Worm (Caenorhabditis elegans): Measurements from ENCODE around the gene F38B6.7.
A peak's percentile ranks its signal among the peaks of the same experiment; 100 is the strongest.

Gene F38B6.7

DNA sequence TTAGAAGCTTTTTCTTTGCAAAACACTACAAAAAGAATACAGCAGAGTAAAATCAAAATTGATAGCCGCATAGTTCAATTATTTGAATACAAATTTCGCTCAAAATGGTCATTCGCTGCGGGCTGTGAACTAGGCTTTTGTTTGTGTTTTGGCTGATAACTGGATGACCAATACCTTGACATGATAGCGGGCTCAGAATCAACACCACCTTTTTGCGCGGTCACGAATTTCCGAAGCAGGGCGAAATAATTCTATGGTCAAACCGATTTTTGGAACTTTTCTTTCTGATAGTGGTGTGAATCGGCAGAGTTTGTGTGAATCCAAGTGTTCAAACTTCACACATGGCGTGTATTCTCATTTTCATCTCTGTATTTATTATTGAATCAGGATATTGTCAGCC lies at the start of gene F38B6.7, which contains the start of gene F38B6.2:
F38B6.7 (minus strand) TSS at position 101 of the 400 bp plus-strand sequence.
F38B6.2 (plus strand) TSS at position 267 of the 400 bp plus-strand sequence.
- TF ChIP-seq mbf-1 (tag; optimal IDR thresholded peaks at IDR 0.05), result no peak
- no peak for TF ChIP-seq unc-62 (GFP tag; optimal IDR thresholded peaks at IDR 0.05)
- no peak for TF ChIP-seq mdl-1 (tag; optimal IDR thresholded peaks at IDR 0.05)
- TF ChIP-seq aly-2 (tag; optimal IDR thresholded peaks at IDR 0.05), result no peak
- TF ChIP-seq zag-1 (tag; optimal IDR thresholded peaks at IDR 0.05), result no peak
- TF ChIP-seq lsy-2 (tag; optimal IDR thresholded peaks at IDR 0.05), result no peak
- no peak for TF ChIP-seq nhr-11 (tag; optimal IDR thresholded peaks at IDR 0.05)
- TF ChIP-seq ztf-4 (tag; optimal IDR thresholded peaks at IDR 0.05), result no peak
- no peak for TF ChIP-seq ztf-11 (tag; optimal IDR thresholded peaks at IDR 0.05)
- no peak for TF ChIP-seq ama-1 (optimal IDR thresholded peaks at IDR 0.05)
- TF ChIP-seq mab-5 (tag; optimal IDR thresholded peaks at IDR 0.05), result no peak

- no peak for TF ChIP-seq ztf-11 (tag; optimal IDR thresholded peaks at IDR 0.05)
- TF ChIP-seq sma-3 (GFP tag; optimal IDR thresholded peaks at IDR 0.05), result peak; percentile 87
- no peak for TF ChIP-seq nhr-6 (tag; optimal IDR thresholded peaks at IDR 0.05)
- peak; percentile 0 for TF ChIP-seq blmp-1 (tag; optimal IDR thresholded peaks at IDR 0.05; ENCODE audit: insufficient read depth)
- peak; percentile 8 for TF ChIP-seq gmeb-1 (tag; optimal IDR thresholded peaks at IDR 0.05)
- no peak for TF ChIP-seq nhr-10 (tag; optimal IDR thresholded peaks at IDR 0.05)
- TF ChIP-seq F13H6.1 (tag; optimal IDR thresholded peaks at IDR 0.05), result peak; percentile 55
- TF ChIP-seq unc-39 (tag; optimal IDR thresholded peaks at IDR 0.05), result no peak
- no peak for TF ChIP-seq nhr-11 (tag; optimal IDR thresholded peaks at IDR 0.05)
- no peak for TF ChIP-seq mab-5 (tag; optimal IDR thresholded peaks at IDR 0.05)
- no peak for TF ChIP-seq nhr-77 (tag; optimal IDR thresholded peaks at IDR 0.05)
- no peak for TF ChIP-seq mbf-1 (tag; optimal IDR thresholded peaks at IDR 0.05)
- peak; percentile 71 for TF ChIP-seq sma-9 (GFP tag; optimal IDR thresholded peaks at IDR 0.05)
- TF ChIP-seq sma-9 (tag; optimal IDR thresholded peaks at IDR 0.05), result no peak
- no peak for TF ChIP-seq Y55F3AM.14 (GFP tag; optimal IDR thresholded peaks at IDR 0.05)
- no peak for TF ChIP-seq egl-27 (tag; optimal IDR thresholded peaks at IDR 0.05)
- TF ChIP-seq ztf-1 (GFP tag; conservative IDR thresholded peaks at IDR 0.05), result no peak
- TF ChIP-seq R02D3.7 (tag; optimal IDR thresholded peaks at IDR 0.05), result no peak
- TF ChIP-seq lin-13 (GFP tag; optimal IDR thresholded peaks at IDR 0.05), result no peak
- TF ChIP-seq alr-1 (tag; optimal IDR thresholded peaks at IDR 0.05), result no peak
- no peak for TF ChIP-seq sem-4 (tag; optimal IDR thresholded peaks at IDR 0.05)
- TF ChIP-seq elt-1 (tag; optimal IDR thresholded peaks at IDR 0.05), result no peak
- TF ChIP-seq ZK546.5 (tag; optimal IDR thresholded peaks at IDR 0.05), result no peak
- no peak for TF ChIP-seq ceh-16 (tag; optimal IDR thresholded peaks at IDR 0.05)
- no peak for TF ChIP-seq ama-1 (optimal IDR thresholded peaks at IDR 0.05)
- TF ChIP-seq peb-1 (tag; optimal IDR thresholded peaks at IDR 0.05), result no peak
- no peak for TF ChIP-seq aly-2 (tag; optimal IDR thresholded peaks at IDR 0.05)
- TF ChIP-seq nhr-12 (tag; optimal IDR thresholded peaks at IDR 0.05), result no peak
- no peak for TF ChIP-seq ceh-82 (tag; optimal IDR thresholded peaks at IDR 0.05)
- TF ChIP-seq zag-1 (tag; optimal IDR thresholded peaks at IDR 0.05), result no peak
- peak; percentile 23 for TF ChIP-seq nhr-21 (tag; optimal IDR thresholded peaks at IDR 0.05)
- TF ChIP-seq elt-3 (tag; optimal IDR thresholded peaks at IDR 0.05), result no peak
- peak; percentile 79 for TF ChIP-seq fos-1 (tag; optimal IDR thresholded peaks at IDR 0.05)
- no peak for TF ChIP-seq unc-55 (GFP tag; optimal IDR thresholded peaks at IDR 0.05)
- no peak for TF ChIP-seq lin-11 (tag; optimal IDR thresholded peaks at IDR 0.05)
- TF ChIP-seq lin-39 (tag; optimal IDR thresholded peaks at IDR 0.05), result no peak
- TF ChIP-seq nhr-237 (tag; optimal IDR thresholded peaks at IDR 0.05), result no peak
- no peak for TF ChIP-seq nhr-23 (tag; optimal IDR thresholded peaks at IDR 0.05)
- TF ChIP-seq unc-62 (GFP tag; optimal IDR thresholded peaks at IDR 0.05), result no peak
- peak in 1 of 2 experiments; percentile 20 for TF ChIP-seq lsy-2 (tag; optimal IDR thresholded peaks at IDR 0.05)
- TF ChIP-seq nhr-25 (tag; optimal IDR thresholded peaks at IDR 0.05), result no peak
- TF ChIP-seq nhr-129 (tag; optimal IDR thresholded peaks at IDR 0.05), result peak; percentile 78
- TF ChIP-seq C34F6.9 (tag; optimal IDR thresholded peaks at IDR 0.05), result no peak
- no peak for TF ChIP-seq snpc-4 (tag; optimal IDR thresholded peaks at IDR 0.05)
- no peak for TF ChIP-seq skn-1 (tag; optimal IDR thresholded peaks at IDR 0.05)
- peak; percentile 50 for TF ChIP-seq crh-2 (tag; optimal IDR thresholded peaks at IDR 0.05)
- TF ChIP-seq mdl-1 (tag; optimal IDR thresholded peaks at IDR 0.05), result peak; percentile 76 to 83
- no peak for TF ChIP-seq ztf-4 (tag; optimal IDR thresholded peaks at IDR 0.05)
- no peak for TF ChIP-seq dmd-4 (tag; optimal IDR thresholded peaks at IDR 0.05)
Measured at ce11 chrX:6747906-6748356, 49.8 kb upstream of the F38B6.7 start.

Data from whole organism, L2 larva.